Worm (Caenorhabditis elegans): ENCODE results near the gene F23H12.10.

Gene F23H12.10

DNA sequence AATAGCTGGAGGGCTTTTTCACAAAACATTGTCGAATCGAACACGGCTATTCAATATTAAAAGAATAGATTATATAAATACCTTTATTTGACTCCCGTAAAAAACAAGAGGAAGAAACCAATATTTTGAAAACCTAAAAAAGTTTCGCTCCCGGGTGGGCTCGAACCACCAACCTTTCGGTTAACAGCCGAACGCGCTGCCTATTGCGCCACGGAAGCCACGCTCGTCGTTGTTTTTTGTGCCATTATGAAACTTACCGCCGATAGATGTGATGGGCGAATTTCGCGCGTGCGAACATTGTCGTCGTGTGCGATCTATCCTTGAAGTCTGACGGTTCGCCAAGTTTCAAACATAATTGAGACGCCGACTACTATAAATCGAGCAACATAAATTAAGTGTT lies 42.2 kb downstream of the F23H12.10 start (continued):
- TF ChIP-seq F49E8.2 (tag; optimal IDR thresholded peaks at IDR 0.05; ENCODE audit: insufficient read depth) (no peak), egl-44 (GFP tag; IDR thresholded peaks at IDR 0.05) (no peak), snpc-3.4 (tag; optimal IDR thresholded peaks at IDR 0.05) (peak; percentile 23), attf-3 (GFP tag; conservative IDR thresholded peaks at IDR 0.05) (peak; percentile 54), snpc-1.1 (tag; optimal IDR thresholded peaks at IDR 0.05; ENCODE audit: insufficient read depth) (peak; percentile 26), rec-8 (tag; optimal IDR thresholded peaks at IDR 0.05) (peak in 1 of 2 experiments; percentile 29), F57C9.4 (tag; optimal IDR thresholded peaks at IDR 0.05) (no peak)

DNA sequence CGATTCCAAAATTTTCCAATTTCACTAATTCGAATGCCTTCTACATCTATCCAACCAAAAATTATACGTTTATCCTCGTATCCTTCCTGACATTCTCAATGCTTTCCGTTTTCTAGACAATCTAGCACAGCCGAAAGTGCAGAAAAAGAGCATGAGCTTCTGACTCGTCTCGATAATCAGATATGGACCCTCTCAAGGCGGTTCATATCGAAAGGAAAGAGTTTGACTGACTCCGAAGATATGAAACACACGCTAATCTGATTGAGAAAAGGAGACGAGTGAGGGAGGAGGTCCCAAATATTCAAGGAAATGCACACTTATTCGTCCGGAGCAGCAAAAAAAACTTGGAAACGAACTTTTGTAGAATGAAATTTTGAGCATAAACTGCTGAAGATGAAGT lies 44.9 kb downstream of the F23H12.10 start:
- no peak for TF ChIP-seq ztf-6 (GFP tag; IDR thresholded peaks at IDR 0.05)
- TF ChIP-seq nfyb-1 (GFP tag; IDR thresholded peaks at IDR 0.05), result no peak
- no peak for TF ChIP-seq madf-3 (GFP tag; IDR thresholded peaks at IDR 0.05)
- no peak for TF ChIP-seq madf-6 (GFP tag; IDR thresholded peaks at IDR 0.05)

DNA sequence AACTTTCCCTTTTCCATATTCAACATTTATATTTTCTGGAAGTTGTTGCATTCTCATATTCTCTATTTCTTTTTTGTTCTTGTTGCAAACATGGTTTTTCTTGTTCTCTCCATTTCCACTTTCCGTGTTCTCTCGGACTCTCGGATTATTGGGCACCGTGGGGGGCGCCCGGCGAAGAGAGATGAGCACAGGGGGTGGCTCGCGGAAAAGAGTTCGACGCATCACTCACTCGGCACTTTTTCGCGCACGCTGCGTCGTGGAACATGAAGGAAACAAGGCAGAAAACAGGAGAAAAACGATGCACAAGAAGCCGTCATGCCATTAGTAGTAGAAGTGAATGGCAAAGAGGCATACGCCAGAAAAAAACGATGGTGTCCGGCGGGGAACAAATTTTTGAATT lies 47.4 kb downstream of the F23H12.10 start:
- TF ChIP-seq nfyb-1 (GFP tag; IDR thresholded peaks at IDR 0.05) (no peak), cebp-1 (GFP tag; IDR thresholded peaks at IDR 0.05) (no peak), cebp-1 (tag; optimal IDR thresholded peaks at IDR 0.05) (no peak), snpc-1.1 (tag; optimal IDR thresholded peaks at IDR 0.05; ENCODE audit: insufficient read depth) (no peak), ztf-28 (GFP tag; IDR thresholded peaks at IDR 0.05) (no peak), bed-2 (GFP tag; IDR thresholded peaks at IDR 0.05) (no peak), Y53F4B.3 (GFP tag; IDR thresholded peaks at IDR 0.05) (no peak), pha-4 (tag; optimal IDR thresholded peaks at IDR 0.05) (no peak), atf-7 (tag; optimal IDR thresholded peaks at IDR 0.05) (no peak), him-1 (tag; optimal IDR thresholded peaks at IDR 0.05) (no peak), madf-3 (GFP tag; IDR thresholded peaks at IDR 0.05) (no peak), C17E4.6 (GFP tag; IDR thresholded peaks at IDR 0.05) (no peak), B0261.1 (tag; optimal IDR thresholded peaks at IDR 0.05) (no peak), xnd-1 (tag; optimal IDR thresholded peaks at IDR 0.05) (no peak), B0035.1 (tag; optimal IDR thresholded peaks at IDR 0.05) (no peak), ceh-58 (GFP tag; IDR thresholded peaks at IDR 0.05) (no peak), F33H1.4 (GFP tag; IDR thresholded peaks at IDR 0.05) (no peak), F57C9.4 (tag; optimal IDR thresholded peaks at IDR 0.05) (no peak), F23B12.7 (tag; optimal IDR thresholded peaks at IDR 0.05; ENCODE audit: insufficient read depth) (no peak)

All from whole organism, young adult.